Fruit fly (Drosophila melanogaster) whole organism, embryonic: ENCODE results near the gene Twdlalpha.

ENCODE experiments used
- B-H2 ChIP-seq: fragments of 200-800 bp; sonication (Bioruptor generic); optimal IDR thresholded peaks from 2 replicates; lab custom pipeline; 2018; ENCODE audit warnings: missing biosample characterization, mild to moderate bottlenecking, missing genetic modification characterization
- Blimp-1 ChIP-seq: fragments of 200-800 bp; sonication (Bioruptor generic); optimal IDR thresholded peaks from 3 replicates; lab custom pipeline; 2018; ENCODE audit warnings: missing biosample characterization, missing genetic modification characterization, mild to moderate bottlenecking, moderate library complexity, missing genetic modification reagents
- CG10431 ChIP-seq: fragments of 200-800 bp; sonication (Bioruptor generic); optimal IDR thresholded peaks from 3 replicates; lab custom pipeline; 2018; ENCODE audit warnings: missing biosample characterization, mild to moderate bottlenecking, missing genetic modification characterization
- CG10543 ChIP-seq: fragments of 200-800 bp; sonication (Bioruptor generic); optimal IDR thresholded peaks from 3 replicates; lab custom pipeline; 2017; ENCODE audit warnings: missing biosample characterization, mild to moderate bottlenecking, missing genetic modification characterization, moderate library complexity
- CG11456 ChIP-seq: fragments of 200-800 bp; sonication (Bioruptor generic); IDR thresholded peaks from 3 replicates; pipeline ENCODE4 v1.3.6; 2022; ENCODE audit warnings: missing biosample characterization, missing genetic modification characterization
- CG12769 ChIP-seq: fragments of 200-800 bp; sonication (Bioruptor generic); optimal IDR thresholded peaks from 2 replicates; lab custom pipeline; 2019; ENCODE audit warnings: missing biosample characterization, mild to moderate bottlenecking, missing genetic modification characterization, moderate library complexity
- CG14441 ChIP-seq: fragments of 200-800 bp; sonication (Bioruptor generic); IDR thresholded peaks from 2 replicates; pipeline ENCODE4 v1.3.6; 2022; ENCODE audit warnings: missing biosample characterization, missing genetic modification characterization
- CG16815 ChIP-seq: fragments of 200-800 bp; sonication (Bioruptor generic); optimal IDR thresholded peaks from 3 replicates; lab custom pipeline; 2017; ENCODE audit warnings: missing biosample characterization, mild to moderate bottlenecking, missing genetic modification characterization
- CG17612 ChIP-seq: fragments of 200-800 bp; sonication (Bioruptor generic); IDR thresholded peaks from 2 replicates; pipeline ENCODE4 v1.3.6; 2022; ENCODE audit warnings: missing biosample characterization, missing genetic modification characterization
- CG18262 ChIP-seq: fragments of 200-800 bp; optimal IDR thresholded peaks from 3 replicates; lab custom pipeline; 2019; ENCODE audit warnings: missing biosample characterization, mild to moderate bottlenecking, missing genetic modification characterization, moderate library complexity
- CG1832 ChIP-seq: fragments of 200-800 bp; sonication (Bioruptor generic); optimal IDR thresholded peaks from 2 replicates; lab custom pipeline; 2017; ENCODE audit warnings: missing biosample characterization, mild to moderate bottlenecking, missing genetic modification characterization, inconsistent platforms
- CG2199 ChIP-seq: fragments of 200-800 bp; sonication (Bioruptor generic); IDR thresholded peaks from 3 replicates; pipeline ENCODE4 v1.3.6; 2022; ENCODE audit warnings: missing biosample characterization, missing genetic modification characterization
- CG2712 ChIP-seq: fragments of 200-800 bp; optimal IDR thresholded peaks from 3 replicates; lab custom pipeline; 2019; ENCODE audit warnings: missing biosample characterization, mild to moderate bottlenecking, missing genetic modification characterization, moderate library complexity
- CG33557 ChIP-seq: fragments of 200-800 bp; sonication (Bioruptor generic); optimal IDR thresholded peaks from 2 replicates; lab custom pipeline; 2019; ENCODE audit warnings: missing biosample characterization, mild to moderate bottlenecking, missing genetic modification characterization, moderate library complexity
- CG4854 ChIP-seq: fragments of 200-800 bp; sonication (Bioruptor generic); optimal IDR thresholded peaks from 2 replicates; lab custom pipeline; 2016; ENCODE audit warnings: missing biosample characterization, missing genetic modification characterization, inconsistent platforms
- CG6254 ChIP-seq: fragments of 200-800 bp; sonication (Bioruptor generic); optimal IDR thresholded peaks from 3 replicates; lab custom pipeline; 2017; ENCODE audit warnings: mild to moderate bottlenecking, missing biosample characterization, missing genetic modification reagents, missing genetic modification characterization
- CG6791 ChIP-seq: fragments of 200-800 bp; sonication (Bioruptor generic); IDR thresholded peaks from 3 replicates; pipeline ENCODE4 v1.3.6; 2022; ENCODE audit warnings: missing biosample characterization, missing genetic modification characterization; ENCODE audit not compliant: partially characterized antibody
- CG8281 ChIP-seq: fragments of 200-800 bp; sonication (Bioruptor generic); optimal IDR thresholded peaks from 2 replicates; lab custom pipeline; 2018; ENCODE audit warnings: missing biosample characterization, mild to moderate bottlenecking, missing genetic modification characterization, moderate library complexity
- CG9817 ChIP-seq: fragments of 200-800 bp; sonication (Bioruptor generic); optimal IDR thresholded peaks from 2 replicates; lab custom pipeline; 2018; ENCODE audit warnings: missing biosample characterization, mild to moderate bottlenecking, missing genetic modification characterization, moderate library complexity
- CoRest ChIP-seq: fragments of 200-800 bp; sonication (Bioruptor generic); optimal IDR thresholded peaks from 3 replicates; lab custom pipeline; 2018; ENCODE audit warnings: missing biosample characterization, mild to moderate bottlenecking, missing genetic modification characterization, moderate library complexity
- D19B ChIP-seq: fragments of 200-800 bp; sonication (Bioruptor generic); optimal IDR thresholded peaks from 2 replicates; lab custom pipeline; 2017; ENCODE audit warnings: missing biosample characterization, mild to moderate bottlenecking, missing genetic modification characterization
- Fer1 ChIP-seq: fragments of 200-800 bp; sonication (Bioruptor generic); optimal IDR thresholded peaks from 2 replicates; lab custom pipeline; 2017; ENCODE audit warnings: missing biosample characterization, mild to moderate bottlenecking, missing genetic modification characterization
- HLH3B ChIP-seq: fragments of 200-800 bp; sonication (Bioruptor generic); IDR thresholded peaks from 2 replicates; pipeline ENCODE4 v1.3.6; 2022; ENCODE audit warnings: missing biosample characterization, missing genetic modification characterization
- Hr39 ChIP-seq: fragments of >200 bp; optimal IDR thresholded peaks from 2 replicates; lab custom pipeline; 2017
- Hr51 ChIP-seq, 2 experiments: fragments of 200-800 bp; sonication (Bioruptor generic); optimal IDR thresholded peaks; 2 replicates in 1 of 2; 3 replicates in 1 of 2; lab custom pipeline; 2016 to 2018; ENCODE audit warnings: missing biosample characterization in 2 of 2, missing genetic modification characterization in 2 of 2, mild to moderate bottlenecking in 1 of 2, moderate library complexity in 1 of 2
- Med ChIP-seq: fragments of 200-800 bp; sonication (Bioruptor generic); peaks from one replicate; lab custom pipeline; 2016; ENCODE audit warnings: missing biosample characterization, missing genetic modification characterization, mild to moderate bottlenecking, inconsistent platforms, moderate library complexity
- Mes4 ChIP-seq: fragments of 200-800 bp; sonication (Bioruptor generic); optimal IDR thresholded peaks from 2 replicates; lab custom pipeline; 2016; ENCODE audit warnings: missing biosample characterization, missing genetic modification characterization
- Sox100B ChIP-seq: fragments of 200-800 bp; sonication (Bioruptor generic); optimal IDR thresholded peaks from 3 replicates; lab custom pipeline; 2018; ENCODE audit warnings: missing biosample characterization, mild to moderate bottlenecking, missing genetic modification characterization
- Ssrp ChIP-seq: fragments of 200-800 bp; sonication (Bioruptor generic); optimal IDR thresholded peaks from 2 replicates; lab custom pipeline; 2018; ENCODE audit warnings: missing biosample characterization, mild to moderate bottlenecking, missing genetic modification characterization, moderate library complexity
- Xbp1 ChIP-seq: fragments of 200-800 bp; sonication (Bioruptor generic); optimal IDR thresholded peaks from 3 replicates; lab custom pipeline; 2016; ENCODE audit warnings: missing biosample characterization, mild to moderate bottlenecking, missing genetic modification characterization
- Xrp1 ChIP-seq: fragments of 200-800 bp; sonication (Bioruptor generic); IDR thresholded peaks from 2 replicates; pipeline ENCODE4 v1.3.6; 2022; ENCODE audit warnings: missing biosample characterization, missing genetic modification characterization
- az2 ChIP-seq: fragments of 200-800 bp; sonication (Bioruptor generic); optimal IDR thresholded peaks from 3 replicates; lab custom pipeline; 2016; ENCODE audit warnings: missing biosample characterization, missing genetic modification characterization
- cg ChIP-seq: fragments of 200-800 bp; sonication (Bioruptor generic); optimal IDR thresholded peaks from 3 replicates; lab custom pipeline; 2019; ENCODE audit warnings: missing biosample characterization, mild to moderate bottlenecking, missing genetic modification characterization, moderate library complexity
- ci ChIP-seq: fragments of 200-800 bp; sonication (Bioruptor generic); IDR thresholded peaks from 3 replicates; pipeline ENCODE4 v1.3.6; 2022; ENCODE audit warnings: missing biosample characterization, missing genetic modification characterization
- crc ChIP-seq: fragments of 200-800 bp; sonication (Bioruptor generic); optimal IDR thresholded peaks from 2 replicates; lab custom pipeline; 2016; ENCODE audit warnings: missing biosample characterization, missing genetic modification characterization
- emc ChIP-seq: fragments of 200-800 bp; sonication (Bioruptor generic); optimal IDR thresholded peaks from 2 replicates; lab custom pipeline; 2016; ENCODE audit warnings: missing biosample characterization, missing genetic modification characterization
- fru ChIP-seq: fragments of >200 bp; optimal IDR thresholded peaks from 2 replicates; lab custom pipeline; 2017
- fu2 ChIP-seq: fragments of 200-800 bp; sonication (Bioruptor generic); optimal IDR thresholded peaks from 2 replicates; lab custom pipeline; 2016; ENCODE audit warnings: missing biosample characterization, missing genetic modification characterization
- gem ChIP-seq: fragments of 200-800 bp; sonication (Bioruptor generic); optimal IDR thresholded peaks from 2 replicates; lab custom pipeline; 2019; ENCODE audit warnings: missing biosample characterization, mild to moderate bottlenecking, missing genetic modification characterization, moderate library complexity
- hbn ChIP-seq: fragments of 200-800 bp; sonication (Bioruptor generic); IDR thresholded peaks from 2 replicates; pipeline ENCODE4 v1.3.6; 2022; ENCODE audit warnings: missing biosample characterization, missing genetic modification characterization; ENCODE audit not compliant: partially characterized antibody
- mirr ChIP-seq: fragments of 200-800 bp; sonication (Bioruptor generic); optimal IDR thresholded peaks from 3 replicates; lab custom pipeline; 2018; ENCODE audit warnings: missing biosample characterization, mild to moderate bottlenecking, missing genetic modification characterization
- pros ChIP-seq: fragments of 200-800 bp; sonication (Bioruptor generic); optimal IDR thresholded peaks from 3 replicates; lab custom pipeline; 2019; ENCODE audit warnings: missing biosample characterization, mild to moderate bottlenecking, missing genetic modification characterization, moderate library complexity
- ro ChIP-seq: fragments of 200-800 bp; sonication (Bioruptor generic); IDR thresholded peaks from 2 replicates; pipeline ENCODE4 v1.3.6; 2022; ENCODE audit warnings: missing biosample characterization, missing genetic modification characterization
- scrt ChIP-seq: fragments of 200-800 bp; sonication (Bioruptor generic); optimal IDR thresholded peaks from 2 replicates; lab custom pipeline; 2018; ENCODE audit warnings: missing biosample characterization, mild to moderate bottlenecking, missing genetic modification characterization, moderate library complexity
- sd ChIP-seq: fragments of 200-800 bp; sonication (Bioruptor generic); optimal IDR thresholded peaks from 3 replicates; lab custom pipeline; 2018; ENCODE audit warnings: missing biosample characterization, mild to moderate bottlenecking, missing genetic modification characterization, moderate library complexity
- slbo ChIP-seq: fragments of 200-800 bp; sonication (Bioruptor generic); IDR thresholded peaks from 2 replicates; pipeline ENCODE4 v1.3.6; 2022; ENCODE audit warnings: missing biosample characterization, missing genetic modification characterization
- so ChIP-seq: fragments of 200-800 bp; sonication (Bioruptor generic); IDR thresholded peaks from 3 replicates; pipeline ENCODE4 v1.3.6; 2022; ENCODE audit warnings: missing biosample characterization, missing genetic modification characterization
- sr ChIP-seq: fragments of 200-800 bp; sonication (Bioruptor generic); IDR thresholded peaks from 3 replicates; pipeline ENCODE4 v1.3.6; 2022; ENCODE audit warnings: missing biosample characterization, missing genetic modification characterization
- unpg ChIP-seq: fragments of 200-800 bp; sonication (Bioruptor generic); optimal IDR thresholded peaks from 3 replicates; lab custom pipeline; 2018; ENCODE audit warnings: missing biosample characterization, mild to moderate bottlenecking, missing genetic modification characterization, moderate library complexity
- yki ChIP-seq: fragments of >200 bp; optimal IDR thresholded peaks from 3 replicates; lab custom pipeline; 2018
- zfh2 ChIP-seq: fragments of 200-800 bp; sonication (Bioruptor generic); optimal IDR thresholded peaks from 2 replicates; lab custom pipeline; 2016; ENCODE audit warnings: missing biosample characterization, missing genetic modification characterization

The Twdlalpha gene

dm6 chrX:16766868-16767431 lies 24.3 kb downstream of the Twdlalpha start (continued):
- TF ChIP-seq CG4854 (GFP tag; lab: Kevin White, UChicago) (no peak), hbn (GFP tag; lab: Robert Waterston, UW) (no peak), CG33557 (no peak), CoRest (tag; lab: Kevin White, UChicago) (no peak), ci (GFP tag; lab: Robert Waterston, UW) (peak; percentile 50; the same call in 1 of the 3 replicates), Med (GFP tag; lab: Kevin White, UChicago) (peak; percentile 42), CG12769 (tag; lab: Kevin White, UChicago) (peak; percentile 54), CG11456 (GFP tag; lab: Robert Waterston, UW) (no peak), CG14441 (GFP tag; lab: Robert Waterston, UW) (no peak), unpg (no peak), CG1832 (GFP tag; lab: Kevin White, UChicago) (peak; percentile 66), sr (GFP tag; lab: Robert Waterston, UW) (peak; percentile 99), CG10543 (GFP tag; lab: Kevin White, UChicago) (peak; percentile 38), CG16815 (GFP tag; lab: Kevin White, UChicago) (no peak), fu2 (GFP tag; lab: Kevin White, UChicago) (no peak), emc (GFP tag; lab: Kevin White, UChicago) (no peak), sd (tag; lab: Kevin White, UChicago) (peak; percentile 19), D19B (no peak), Mes4 (GFP tag; lab: Kevin White, UChicago) (no peak), scrt (GFP tag; lab: Kevin White, UChicago) (no peak), slbo (peak; percentile 20; the same call in 1 of the 2 replicates), zfh2 (no peak), so (GFP tag; lab: Robert Waterston, UW) (no peak), HLH3B (GFP tag; lab: Robert Waterston, UW) (no peak), fru (lab: Kevin White, UChicago) (no peak), CG10431 (no peak), CG17612 (peak; percentile 96), CG6791 (GFP tag; lab: Robert Waterston, UW) (no peak), CG2199 (GFP tag; lab: Robert Waterston, UW) (0 out of 3 replicates have a peak, but pooled peaks have one; percentile 19)

- TF ChIP-seq ro (GFP tag; lab: Robert Waterston, UW) (no peak), Sox100B (GFP tag; lab: Kevin White, UChicago) (peak; percentile 38), Hr39 (lab: Kevin White, UChicago) (no peak), pros (GFP tag; lab: Kevin White, UChicago) (no peak), yki (lab: Kevin White, UChicago) (no peak), Fer1 (GFP tag; lab: Kevin White, UChicago) (peak; percentile 11), CG8281 (tag; lab: Kevin White, UChicago) (no peak), az2 (GFP tag; lab: Kevin White, UChicago) (no peak), CG10431 (no peak), Blimp-1 (GFP tag; lab: Kevin White, UChicago) (peak; percentile 14), Xrp1 (no peak), Ssrp (tag; lab: Kevin White, UChicago) (peak; percentile 18), B-H2 (GFP tag; lab: Kevin White, UChicago) (no peak), cg (no peak), CG9817 (tag; lab: Kevin White, UChicago) (no peak), CG12769 (tag; lab: Kevin White, UChicago) (no peak), Xbp1 (GFP tag; lab: Kevin White, UChicago) (no peak), mirr (no peak), Hr51 (GFP tag; optimal IDR thresholded peaks at IDR 0.05; lab: Kevin White, UChicago) (peak in 1 of 2 experiments; percentile 27), CG6254 (GFP tag; lab: Kevin White, UChicago) (peak; percentile 10), gem (peak; percentile 42), CG2712 (tag; lab: Kevin White, UChicago) (peak; percentile 49), crc (no peak), CG18262 (tag; lab: Kevin White, UChicago) (peak; percentile 51)
These were observed 26.1 kb downstream of the Twdlalpha start for dm6 chrX:16768770-16769169.
